Worm (Caenorhabditis elegans): ENCODE measurements around the gene Y73F8A.35.
"Not testable (repeated sequence)": the region's sequence is repeated elsewhere in the genome, so short reads cannot be mapped to it uniquely, and the experiment has no call there.

Y73F8A.35 gene

DNA sequence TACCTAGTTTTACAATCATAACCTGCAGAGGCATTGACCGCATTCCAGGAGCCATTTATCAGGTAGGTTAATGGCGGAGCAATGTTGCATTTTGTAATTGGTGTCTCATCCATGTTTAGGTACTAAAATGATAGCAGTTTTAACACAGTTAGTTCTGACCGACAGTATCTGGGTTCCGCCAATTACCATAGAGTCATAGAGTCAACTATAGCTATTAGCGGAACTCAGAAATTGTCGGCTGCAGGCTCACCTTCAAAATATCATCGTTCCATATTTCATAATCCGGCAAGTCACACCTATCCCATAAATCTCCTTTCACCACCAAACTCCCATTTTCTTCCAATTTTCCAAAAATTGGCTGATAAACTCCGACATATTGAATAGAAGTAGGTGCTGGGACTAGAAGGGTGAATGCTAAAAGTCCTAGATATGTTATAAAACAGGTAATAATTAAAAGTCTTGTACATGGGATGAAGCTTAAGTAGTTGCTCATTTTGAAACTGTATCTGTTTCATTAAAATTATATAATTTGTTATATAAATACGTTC lies at the start of gene Y73F8A.35:
TSS of gene Y73F8A.35 (minus strand) at position 498 of the 548 bp plus-strand sequence.
- TF ChIP-seq ztf-29 (GFP tag; IDR thresholded peaks at IDR 0.05) (no peak), tab-1 (GFP tag; IDR thresholded peaks at IDR 0.05) (no peak), ref-1 (GFP tag; conservative IDR thresholded peaks at IDR 0.05) (no peak), med-1 (GFP tag; optimal IDR thresholded peaks at IDR 0.05; ENCODE audit: insufficient read depth) (no peak), T22C8.4 (GFP tag; IDR thresholded peaks at IDR 0.05) (no peak), klf-2 (GFP tag; conservative IDR thresholded peaks at IDR 0.05) (no peak), ztf-23 (GFP tag; IDR thresholded peaks at IDR 0.05) (no peak), flt-1 (GFP tag; IDR thresholded peaks at IDR 0.05) (no peak), cog-1 (tag; optimal IDR thresholded peaks at IDR 0.05) (no peak)

DNA sequence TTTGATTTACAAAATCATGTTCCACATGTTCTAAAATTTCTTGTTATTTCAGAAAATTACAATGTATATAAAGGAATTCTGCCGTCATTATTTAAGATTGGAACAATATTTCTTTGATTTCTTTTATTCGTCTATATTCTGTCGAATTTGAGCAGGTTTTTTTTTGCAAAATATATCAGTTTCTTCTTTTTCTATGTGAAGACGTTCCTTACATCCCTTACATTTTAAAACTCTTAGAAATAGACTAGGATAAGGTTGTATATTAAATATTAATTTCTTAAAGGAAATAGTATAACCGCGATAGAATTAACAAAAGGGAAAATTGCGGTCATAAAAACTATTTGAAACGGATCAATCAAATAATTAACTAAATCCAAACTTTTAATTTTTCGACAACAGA lies 49.1 kb upstream of the Y73F8A.35 start:
- no peak for TF ChIP-seq ztf-23 (GFP tag; IDR thresholded peaks at IDR 0.05)
- no peak for TF ChIP-seq flt-1 (GFP tag; IDR thresholded peaks at IDR 0.05)
- no peak for TF ChIP-seq T22C8.4 (GFP tag; IDR thresholded peaks at IDR 0.05)

DNA sequence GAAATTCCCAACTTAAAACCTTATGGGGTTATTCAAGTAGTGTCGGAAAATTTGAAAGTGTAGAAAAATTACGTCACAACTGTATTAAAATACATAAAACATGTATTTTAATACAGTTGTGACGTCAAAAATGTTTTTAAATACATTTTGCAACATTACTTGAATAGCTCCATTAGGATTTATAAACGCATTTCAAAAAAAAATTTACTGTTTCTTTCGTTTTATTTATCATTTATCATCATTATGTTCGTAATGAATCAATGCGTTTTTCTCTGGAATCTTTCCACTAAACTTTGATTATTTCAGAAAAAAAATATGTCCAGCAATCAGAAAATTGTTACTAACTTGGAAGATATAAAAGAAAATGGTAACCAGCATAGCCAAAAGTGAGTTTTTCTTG lies 43.9 kb upstream of the Y73F8A.35 start, which contains the start of gene Y105C5A.508:
TSS of gene Y105C5A.508 (plus strand) at position 301 of the 400 bp plus-strand sequence.
- TF ChIP-seq tab-1 (GFP tag; IDR thresholded peaks at IDR 0.05): no peak
- TF ChIP-seq klf-2 (GFP tag; conservative IDR thresholded peaks at IDR 0.05): no peak
- TF ChIP-seq ztf-29 (GFP tag; IDR thresholded peaks at IDR 0.05): no peak
- no peak for TF ChIP-seq ref-1 (GFP tag; conservative IDR thresholded peaks at IDR 0.05)
- no peak for TF ChIP-seq cog-1 (tag; optimal IDR thresholded peaks at IDR 0.05)
- TF ChIP-seq ztf-23 (GFP tag; IDR thresholded peaks at IDR 0.05): no peak
- TF ChIP-seq med-1 (GFP tag; optimal IDR thresholded peaks at IDR 0.05; ENCODE audit: insufficient read depth): no peak
- no peak for TF ChIP-seq T22C8.4 (GFP tag; IDR thresholded peaks at IDR 0.05)
- no peak for TF ChIP-seq flt-1 (GFP tag; IDR thresholded peaks at IDR 0.05)

DNA sequence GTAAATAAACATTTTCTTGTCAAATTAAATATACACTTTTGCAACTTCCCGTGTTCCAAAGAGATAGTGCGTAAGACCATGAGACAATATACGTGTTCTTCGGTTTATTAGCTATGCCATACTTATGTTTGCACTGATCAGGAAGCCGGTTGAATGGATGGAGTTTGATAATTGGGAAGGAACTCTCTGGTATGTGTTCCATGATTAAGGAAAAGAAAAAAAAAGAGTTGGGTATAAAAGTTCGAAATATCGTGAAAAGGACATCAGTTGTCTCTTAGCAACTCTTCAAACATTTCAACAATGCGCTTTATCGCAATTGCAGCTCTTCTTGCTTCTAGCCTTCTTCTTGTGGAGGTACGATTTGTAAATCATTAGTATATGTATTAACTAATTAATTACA lies 39.0 kb upstream of the Y73F8A.35 start, which contains the start of gene pqn-76:
TSS of gene pqn-76 (plus strand) at position 301 of the 400 bp plus-strand sequence.
- TF ChIP-seq tab-1 (GFP tag; IDR thresholded peaks at IDR 0.05); med-1 (GFP tag; optimal IDR thresholded peaks at IDR 0.05; ENCODE audit: insufficient read depth); T22C8.4 (GFP tag; IDR thresholded peaks at IDR 0.05): not testable (repeated sequence)

DNA sequence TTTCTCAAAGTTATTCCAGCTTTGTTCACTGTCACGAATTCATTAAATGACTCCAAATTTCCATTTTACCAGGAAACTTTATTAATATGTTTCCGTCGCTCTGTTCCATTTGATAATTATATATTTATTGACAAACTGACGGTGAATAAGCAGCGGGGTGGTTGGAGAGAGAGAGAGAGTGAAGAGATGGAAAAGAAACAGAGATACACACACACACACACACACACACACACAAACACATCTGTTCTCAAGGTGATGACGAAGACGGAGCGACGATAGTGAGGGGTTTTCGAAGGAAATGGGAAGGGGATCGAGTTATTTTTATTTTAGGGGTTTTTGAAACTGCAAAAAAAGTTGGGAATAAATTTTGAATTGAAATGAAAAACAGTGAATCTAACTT lies 34.1 kb upstream of the Y73F8A.35 start:
- TF ChIP-seq T22C8.4 (GFP tag; IDR thresholded peaks at IDR 0.05) (no peak), cog-1 (tag; optimal IDR thresholded peaks at IDR 0.05) (peak; percentile 37), ztf-23 (GFP tag; IDR thresholded peaks at IDR 0.05) (no peak)

DNA sequence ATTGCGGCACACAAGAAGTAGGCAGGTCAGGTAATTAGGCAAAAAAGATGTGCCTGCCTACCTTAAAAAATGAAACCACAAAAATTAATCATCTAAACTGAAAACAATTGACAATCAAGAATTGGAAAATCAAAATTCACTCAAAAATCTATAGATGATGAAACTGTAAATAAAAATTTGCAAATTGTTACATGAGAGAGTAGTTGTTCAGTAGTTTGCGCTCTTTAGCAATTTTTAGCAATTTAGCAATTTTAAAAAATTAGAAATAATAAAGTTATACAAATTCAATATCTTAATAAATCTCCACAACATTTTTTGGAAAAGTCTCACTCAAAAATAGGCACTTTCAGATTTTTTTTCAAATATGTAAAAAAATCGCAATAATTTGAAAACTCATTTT lies 32.4 kb upstream of the Y73F8A.35 start:
- TF ChIP-seq ztf-29 (GFP tag; IDR thresholded peaks at IDR 0.05) (no peak), med-1 (GFP tag; optimal IDR thresholded peaks at IDR 0.05; ENCODE audit: insufficient read depth) (no peak), klf-2 (GFP tag; conservative IDR thresholded peaks at IDR 0.05) (no peak), cog-1 (tag; optimal IDR thresholded peaks at IDR 0.05) (no peak), T22C8.4 (GFP tag; IDR thresholded peaks at IDR 0.05) (no peak)

DNA sequence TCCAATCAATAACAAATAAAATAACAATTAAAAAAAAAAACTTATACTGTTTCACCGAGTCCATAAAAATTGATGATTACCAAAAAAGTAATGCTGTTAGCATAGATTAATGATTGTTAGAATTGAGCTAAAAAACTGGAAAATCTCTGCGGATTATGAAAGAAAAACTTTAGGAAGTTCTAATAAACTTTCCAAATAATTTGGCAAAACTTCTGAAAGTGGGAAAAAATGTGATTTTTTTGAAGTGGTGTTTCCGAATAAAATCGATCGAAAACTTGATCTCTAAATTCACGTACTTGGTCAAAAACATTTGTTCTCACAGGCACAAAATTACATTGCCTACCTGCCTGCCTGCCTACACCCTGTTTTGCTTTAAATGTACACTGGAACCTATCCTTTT lies 31.9 kb upstream of the Y73F8A.35 start:
- TF ChIP-seq ztf-23 (GFP tag; IDR thresholded peaks at IDR 0.05) (no peak), ztf-29 (GFP tag; IDR thresholded peaks at IDR 0.05) (no peak), flt-1 (GFP tag; IDR thresholded peaks at IDR 0.05) (no peak), ref-1 (GFP tag; conservative IDR thresholded peaks at IDR 0.05) (no peak), med-1 (GFP tag; optimal IDR thresholded peaks at IDR 0.05; ENCODE audit: insufficient read depth) (no peak), cog-1 (tag; optimal IDR thresholded peaks at IDR 0.05) (no peak), tab-1 (GFP tag; IDR thresholded peaks at IDR 0.05) (no peak), T22C8.4 (GFP tag; IDR thresholded peaks at IDR 0.05) (no peak), klf-2 (GFP tag; conservative IDR thresholded peaks at IDR 0.05) (no peak)

DNA sequence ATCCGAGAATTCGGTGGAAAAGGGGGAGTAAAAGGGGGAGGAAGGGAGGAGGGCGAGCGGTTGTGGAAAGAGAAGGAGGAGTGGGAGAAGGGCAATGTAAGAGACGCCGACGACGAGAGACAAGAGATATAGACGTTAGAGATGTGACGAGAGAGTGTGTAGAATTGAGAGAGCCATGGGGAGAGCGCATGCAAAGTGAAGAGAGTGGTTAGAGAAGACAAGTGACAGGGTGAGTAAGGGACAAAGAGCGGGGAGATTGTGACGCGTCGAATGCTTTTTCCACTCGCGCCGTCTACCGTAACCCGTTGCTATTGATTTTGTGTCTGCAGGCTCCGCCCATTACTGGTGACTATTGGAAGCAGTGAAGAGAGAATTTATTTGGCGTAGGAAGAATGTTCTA lies 31.0 kb upstream of the Y73F8A.35 start:
- no peak for TF ChIP-seq tab-1 (GFP tag; IDR thresholded peaks at IDR 0.05)
- no peak for TF ChIP-seq ref-1 (GFP tag; conservative IDR thresholded peaks at IDR 0.05)
- peak; percentile 95 for TF ChIP-seq T22C8.4 (GFP tag; IDR thresholded peaks at IDR 0.05)
- TF ChIP-seq med-1 (GFP tag; optimal IDR thresholded peaks at IDR 0.05; ENCODE audit: insufficient read depth): no peak
- peak; percentile 6; the same call in 1 of the 2 replicates for TF ChIP-seq ztf-23 (GFP tag; IDR thresholded peaks at IDR 0.05)
- peak; percentile 71; the same call in 1 of the 2 replicates for TF ChIP-seq flt-1 (GFP tag; IDR thresholded peaks at IDR 0.05)
- peak; percentile 48 for TF ChIP-seq cog-1 (tag; optimal IDR thresholded peaks at IDR 0.05)
- no peak for TF ChIP-seq klf-2 (GFP tag; conservative IDR thresholded peaks at IDR 0.05)
- no peak for TF ChIP-seq ztf-29 (GFP tag; IDR thresholded peaks at IDR 0.05)

DNA sequence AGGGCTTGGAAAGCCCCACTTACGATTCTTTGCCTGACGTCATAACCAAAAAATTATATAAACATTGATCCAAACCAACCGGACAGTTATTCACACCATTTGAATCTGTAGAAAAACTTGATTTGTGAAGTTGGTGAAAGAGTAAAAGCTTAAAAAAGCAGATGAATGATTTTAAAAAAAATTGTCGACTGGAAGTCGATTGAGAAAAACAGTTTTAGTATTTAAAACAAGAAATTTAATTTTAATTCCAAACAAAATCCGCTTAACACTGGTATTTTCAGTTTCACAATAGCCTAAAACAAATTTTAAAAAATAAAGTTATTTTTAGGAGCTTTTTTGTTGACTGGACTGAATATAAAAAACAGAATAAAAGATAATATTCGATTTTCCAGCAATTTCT lies 24.6 kb upstream of the Y73F8A.35 start, which contains the start of gene Y105C5A.1:
TSS of gene Y105C5A.1 (minus strand) at position 101 of the 400 bp plus-strand sequence.
- TF ChIP-seq tab-1 (GFP tag; IDR thresholded peaks at IDR 0.05) (no peak), ztf-23 (GFP tag; IDR thresholded peaks at IDR 0.05) (no peak), klf-2 (GFP tag; conservative IDR thresholded peaks at IDR 0.05) (no peak)

DNA sequence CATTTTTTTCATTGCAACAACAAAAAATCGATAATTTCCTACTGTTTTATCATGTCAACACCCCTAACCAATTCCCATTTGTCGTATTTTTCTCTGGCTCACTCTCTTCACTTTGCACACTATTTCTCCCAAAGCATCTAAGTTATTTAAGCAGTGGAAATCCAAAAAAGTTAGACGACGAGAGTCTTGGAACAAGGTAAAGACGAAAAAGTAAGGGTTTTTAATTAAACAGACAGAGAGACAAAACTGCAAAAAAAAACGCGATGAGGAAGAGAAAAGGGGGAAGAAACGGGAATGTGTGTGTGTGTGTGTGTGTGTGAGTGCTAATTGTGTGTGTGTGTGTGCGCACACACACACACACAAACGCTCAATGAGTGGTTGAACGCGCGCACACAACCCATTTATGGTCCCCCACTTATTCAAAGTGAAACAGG lies 21.5 kb upstream of the Y73F8A.35 start:
- TF ChIP-seq flt-1 (GFP tag; IDR thresholded peaks at IDR 0.05) (0 out of 2 replicates have a peak, but pooled peaks have one; percentile 24), tab-1 (GFP tag; IDR thresholded peaks at IDR 0.05) (no peak), T22C8.4 (GFP tag; IDR thresholded peaks at IDR 0.05) (no peak), med-1 (GFP tag; optimal IDR thresholded peaks at IDR 0.05; ENCODE audit: insufficient read depth) (no peak), ztf-23 (GFP tag; IDR thresholded peaks at IDR 0.05) (peak; percentile 60; the same call in 1 of the 2 replicates), ref-1 (GFP tag; conservative IDR thresholded peaks at IDR 0.05) (no peak), cog-1 (tag; optimal IDR thresholded peaks at IDR 0.05) (peak; percentile 25)
